Fruit fly (Drosophila melanogaster) whole organism, pupa: ENCODE data around the gene cact.

ENCODE experiments used
- CG10348 ChIP-seq: fragments of 200-800 bp; sonication (Bioruptor generic); IDR thresholded peaks from 2 replicates; pipeline ENCODE4 v1.3.6; 2022; ENCODE audit warnings: missing biosample characterization, missing genetic modification characterization
- CG13204 ChIP-seq: fragments of 200-800 bp; sonication (Bioruptor generic); optimal IDR thresholded peaks from 2 replicates; lab custom pipeline; 2018; ENCODE audit warnings: missing biosample characterization, mild to moderate bottlenecking, missing genetic modification characterization, moderate library complexity
- CG15710 ChIP-seq: fragments of 200-800 bp; sonication (Bioruptor generic); optimal IDR thresholded peaks from 2 replicates; lab custom pipeline; 2018; ENCODE audit warnings: missing biosample characterization, mild to moderate bottlenecking, missing genetic modification characterization, moderate library complexity
- CG17806 ChIP-seq: fragments of 200-800 bp; sonication (Bioruptor generic); optimal IDR thresholded peaks from 2 replicates; lab custom pipeline; 2018; ENCODE audit warnings: missing biosample characterization, mild to moderate bottlenecking, missing genetic modification characterization, moderate library complexity
- CG4496 ChIP-seq: fragments of 200-800 bp; sonication (Bioruptor generic); IDR thresholded peaks from 3 replicates; pipeline ENCODE4 v1.3.6; 2022; ENCODE audit warnings: missing biosample characterization, missing genetic modification characterization
- CG8301 ChIP-seq: fragments of 200-800 bp; sonication (Bioruptor generic); optimal IDR thresholded peaks from 2 replicates; lab custom pipeline; 2018; ENCODE audit warnings: missing biosample characterization, mild to moderate bottlenecking, missing genetic modification characterization
- EcR ChIP-seq: fragments of 200-800 bp; sonication (Bioruptor generic); optimal IDR thresholded peaks from 3 replicates; lab custom pipeline; 2019; ENCODE audit warnings: missing biosample characterization, missing genetic modification characterization, mild to moderate bottlenecking, moderate library complexity, missing genetic modification reagents
- Pif1A ChIP-seq: fragments of 200-800 bp; sonication (Bioruptor generic); optimal IDR thresholded peaks from 3 replicates; lab custom pipeline; 2016; ENCODE audit warnings: missing biosample characterization, missing genetic modification characterization
- Pif1B ChIP-seq: fragments of 200-800 bp; sonication (Bioruptor generic); optimal IDR thresholded peaks from 3 replicates; lab custom pipeline; 2016; ENCODE audit warnings: missing biosample characterization, missing genetic modification characterization
- Snoo ChIP-seq: fragments of 200-800 bp; sonication (Bioruptor generic); optimal IDR thresholded peaks from 3 replicates; lab custom pipeline; 2017; ENCODE audit warnings: missing biosample characterization, mild to moderate bottlenecking, missing genetic modification characterization, inconsistent platforms
- rn ChIP-seq: fragments of 200-800 bp; sonication (Bioruptor generic); IDR thresholded peaks from 2 replicates; pipeline ENCODE4 v1.3.6; 2022; ENCODE audit warnings: missing biosample characterization, missing genetic modification characterization

dm6 chr2L:16273439-16273838, 52.6 kb downstream of the cact start:
- TF ChIP-seq CG15710 (no peak), rn (GFP tag; lab: Robert Waterston, UW) (no peak), Snoo (tag; lab: Kevin White, UChicago) (no peak), CG13204 (GFP tag; lab: Kevin White, UChicago) (no peak), Pif1A (GFP tag; lab: Kevin White, UChicago) (no peak), EcR (no peak), CG17806 (no peak), CG8301 (tag; lab: Kevin White, UChicago) (no peak), Pif1B (GFP tag; lab: Kevin White, UChicago) (no peak), CG4496 (GFP tag; lab: Robert Waterston, UW) (no peak), CG10348 (GFP tag; lab: Robert Waterston, UW) (no peak)
